Fruit fly (Drosophila melanogaster): ENCODE results near the gene CG42762.

Gene CG42762

DNA sequence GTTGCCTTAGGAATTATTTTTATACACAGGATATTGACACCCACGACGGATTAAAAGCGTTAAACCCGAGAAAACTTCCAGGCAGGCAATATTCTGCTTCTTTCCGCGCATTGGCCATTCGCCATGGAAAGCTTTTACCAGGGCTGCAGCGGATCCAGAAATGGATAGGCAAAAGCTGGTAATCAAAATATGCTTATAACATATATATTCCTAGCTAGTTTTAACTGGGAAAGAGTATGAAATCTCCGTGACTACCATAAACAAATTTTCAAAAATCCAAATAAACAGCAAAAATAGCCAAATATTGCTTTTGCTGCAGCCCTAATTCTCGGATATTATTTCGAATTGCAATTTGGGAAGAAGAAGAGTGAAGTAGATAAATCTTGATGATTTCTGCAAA is 15.7 kb upstream of the CG42762 start, which contains the start of the genes PAPLA1 and Rbsn-5 (continued):
- TF ChIP-seq CG10959 (GFP tag; IDR thresholded peaks at IDR 0.05) (peak; percentile 72), CG15696 (tag; optimal IDR thresholded peaks at IDR 0.05) (peak; percentile 86), MESR4 (GFP tag; optimal IDR thresholded peaks at IDR 0.05) (peak; percentile 59), ro (GFP tag; IDR thresholded peaks at IDR 0.05) (peak; percentile 71), CTCF (GFP tag; optimal IDR thresholded peaks at IDR 0.05) (peak; percentile 46), rib (GFP tag; IDR thresholded peaks at IDR 0.05) (peak; percentile 82), CG15479 (GFP tag; optimal IDR thresholded peaks at IDR 0.05) (no peak), CG13424 (tag; optimal IDR thresholded peaks at IDR 0.05) (peak; percentile 96), sima (GFP tag; optimal IDR thresholded peaks at IDR 0.05) (peak; percentile 89), CG31441 (GFP tag; IDR thresholded peaks at IDR 0.05) (peak; percentile 92), CoRest (tag; optimal IDR thresholded peaks at IDR 0.05) (peak; percentile 95), Spps (tag; optimal IDR thresholded peaks at IDR 0.05) (peak; percentile 83), cato (GFP tag; optimal IDR thresholded peaks at IDR 0.05; ENCODE audit: borderline replicate concordance) (peak; percentile 92), Stat92E (GFP tag; optimal IDR thresholded peaks at IDR 0.05) (no peak), CG1233 (GFP tag; optimal IDR thresholded peaks at IDR 0.05) (peak; percentile 91), CG12769 (tag; optimal IDR thresholded peaks at IDR 0.05) (peak; percentile 96), tgo (GFP tag; IDR thresholded peaks at IDR 0.05) (peak; percentile 92), CG12744 (GFP tag; optimal IDR thresholded peaks at IDR 0.05) (peak; percentile 89), CG17359 (tag; optimal IDR thresholded peaks at IDR 0.05) (peak; percentile 92), CG10543 (GFP tag; optimal IDR thresholded peaks at IDR 0.05) (peak; percentile 94), her (GFP tag; optimal IDR thresholded peaks at IDR 0.05) (peak; percentile 92), Meics (GFP tag; optimal IDR thresholded peaks at IDR 0.05) (peak; percentile 91), Eip74EF (GFP tag; optimal IDR thresholded peaks at IDR 0.05) (peak in 1 of 2 experiments; percentile 85), Nf-YC (tag; optimal IDR thresholded peaks at IDR 0.05) (peak; percentile 88), CG9932 (GFP tag; IDR thresholded peaks at IDR 0.05) (peak; percentile 95), Poxn (GFP tag; IDR thresholded peaks at IDR 0.05) (peak; percentile 66), CG10321 (GFP tag; IDR thresholded peaks at IDR 0.05) (peak; percentile 59), al (GFP tag; IDR thresholded peaks at IDR 0.05) (peak; percentile 93), dimm (GFP tag; IDR thresholded peaks at IDR 0.05) (peak; percentile 73), CG12942 (GFP tag; optimal IDR thresholded peaks at IDR 0.05) (peak; percentile 94), zfh2 (GFP tag; optimal IDR thresholded peaks at IDR 0.05) (peak; percentile 97), CG1024 (GFP tag; IDR thresholded peaks at IDR 0.05) (peak; percentile 76), CG9215 (GFP tag; IDR thresholded peaks at IDR 0.05) (peak; percentile 89), cg (GFP tag; optimal IDR thresholded peaks at IDR 0.05) (no peak), sc (optimal IDR thresholded peaks at IDR 0.05) (no peak), sc (GFP tag; optimal IDR thresholded peaks at IDR 0.05) (peak; percentile 84), dm (GFP tag; optimal IDR thresholded peaks at IDR 0.05) (peak; percentile 89), amos (GFP tag; IDR thresholded peaks at IDR 0.05; ENCODE audit: partially characterized antibody) (peak; percentile 5; the same call in 1 of the 2 replicates), ato (GFP tag; IDR thresholded peaks at IDR 0.05; ENCODE audit: partially characterized antibody) (no peak), CG10267 (tag; optimal IDR thresholded peaks at IDR 0.05) (peak; percentile 84), ATbp (GFP tag; optimal IDR thresholded peaks at IDR 0.05) (peak; percentile 83), CG12219 (GFP tag; optimal IDR thresholded peaks at IDR 0.05) (peak; percentile 86), pum (GFP tag; optimal IDR thresholded peaks at IDR 0.05) (peak; percentile 97), chn (GFP tag; optimal IDR thresholded peaks at IDR 0.05) (peak; percentile 97), psq (GFP tag; optimal IDR thresholded peaks at IDR 0.05) (peak; percentile 74), bab2 (GFP tag; optimal IDR thresholded peaks at IDR 0.05) (peak; percentile 97), scrt (GFP tag; optimal IDR thresholded peaks at IDR 0.05) (peak; percentile 86), slou (GFP tag; optimal IDR thresholded peaks at IDR 0.05) (peak; percentile 96), CG4617 (GFP tag; optimal IDR thresholded peaks at IDR 0.05; ENCODE audit: borderline replicate concordance) (peak; percentile 99), aop (GFP tag; IDR thresholded peaks at IDR 0.05) (peak; percentile 68; the same call in 1 of the 2 replicates), Hsf (GFP tag; optimal IDR thresholded peaks at IDR 0.05) (peak; percentile 96)
